Fruit fly (Drosophila melanogaster): ENCODE results near the gene CG31036.

CG31036 gene

DNA sequence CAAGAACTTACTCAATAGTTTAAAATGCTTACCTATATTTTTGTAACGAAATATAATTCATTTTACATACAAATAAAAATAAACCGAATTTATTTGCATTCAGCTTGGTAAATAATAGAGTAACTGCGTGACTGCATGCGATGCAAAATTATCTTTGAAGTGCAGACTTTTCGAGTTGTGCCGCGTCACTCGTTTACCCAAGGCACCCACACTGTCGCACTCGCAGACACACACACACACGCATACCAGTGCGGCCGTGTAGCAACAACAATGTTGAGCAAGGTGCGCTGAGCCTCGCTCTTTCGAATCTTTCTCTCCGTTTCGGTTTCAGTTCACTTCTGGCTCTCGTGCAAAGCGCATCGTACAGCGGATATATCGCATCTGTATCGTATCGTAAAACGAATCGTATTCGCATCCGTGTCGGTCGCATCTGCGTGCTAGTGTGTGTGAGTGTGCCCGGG lies 31.1 kb upstream of the CG31036 start, which contains the start of gene CG31038 (continued):
- TF ChIP-seq emc (GFP tag; optimal IDR thresholded peaks at IDR 0.05), result no peak
- no peak for TF ChIP-seq CG5953 (GFP tag; IDR thresholded peaks at IDR 0.05)
- no peak for TF ChIP-seq Atf-2 (GFP tag; optimal IDR thresholded peaks at IDR 0.05)
- no peak for TF ChIP-seq CG17802 (tag; optimal IDR thresholded peaks at IDR 0.05)
- TF ChIP-seq vnd (GFP tag; IDR thresholded peaks at IDR 0.05; ENCODE audit: partially characterized antibody), result no peak
- TF ChIP-seq CG10147 (GFP tag; optimal IDR thresholded peaks at IDR 0.05), result no peak
- TF ChIP-seq Optix (GFP tag; IDR thresholded peaks at IDR 0.05), result 0 out of 3 replicates have a peak, but pooled peaks have one; percentile 26
- TF ChIP-seq Sin3A (optimal IDR thresholded peaks at IDR 0.05), result no peak
- no peak for TF ChIP-seq Meics (GFP tag; optimal IDR thresholded peaks at IDR 0.05)
- TF ChIP-seq esg (GFP tag; conservative IDR thresholded peaks at IDR 0.05), result no peak
- TF ChIP-seq CG10267 (tag; optimal IDR thresholded peaks at IDR 0.05), result no peak
- no peak for TF ChIP-seq eve (GFP tag; optimal IDR thresholded peaks at IDR 0.05)
- no peak for TF ChIP-seq Ptx1 (GFP tag; IDR thresholded peaks at IDR 0.05)
- TF ChIP-seq da (GFP tag; optimal IDR thresholded peaks at IDR 0.05), result no peak
- no peak for TF ChIP-seq sim (GFP tag; IDR thresholded peaks at IDR 0.05)
- no peak for TF ChIP-seq sr (GFP tag; IDR thresholded peaks at IDR 0.05)
- TF ChIP-seq dmrt11E (tag; optimal IDR thresholded peaks at IDR 0.05), result no peak
- no peak for TF ChIP-seq lov (optimal IDR thresholded peaks at IDR 0.05)
- 0 out of 3 replicates have a peak, but pooled peaks have one; percentile 40 for TF ChIP-seq lov (GFP tag; IDR thresholded peaks at IDR 0.05)
- no peak for TF ChIP-seq YL-1 (GFP tag; optimal IDR thresholded peaks at IDR 0.05)
- no peak for TF ChIP-seq Lhr (GFP tag; optimal IDR thresholded peaks at IDR 0.05)
- no peak for TF ChIP-seq CG4707 (GFP tag; optimal IDR thresholded peaks at IDR 0.05)
- no peak for TF ChIP-seq pita (GFP tag; optimal IDR thresholded peaks at IDR 0.05)
- TF ChIP-seq CG17385 (GFP tag; optimal IDR thresholded peaks at IDR 0.05), result peak; percentile 14
- no peak for TF ChIP-seq hth (optimal IDR thresholded peaks at IDR 0.05)
- peak; percentile 26 for TF ChIP-seq chn (GFP tag; optimal IDR thresholded peaks at IDR 0.05)
- no peak for TF ChIP-seq ken (GFP tag; IDR thresholded peaks at IDR 0.05)
- peak; percentile 40; the same call in 1 of the 2 replicates for TF ChIP-seq NFAT (GFP tag; IDR thresholded peaks at IDR 0.05)
- no peak for TF ChIP-seq Atf6 (GFP tag; IDR thresholded peaks at IDR 0.05)
- TF ChIP-seq CG1832 (GFP tag; optimal IDR thresholded peaks at IDR 0.05), result no peak
- no peak for TF ChIP-seq Dad (GFP tag; optimal IDR thresholded peaks at IDR 0.05)
- TF ChIP-seq row (GFP tag; IDR thresholded peaks at IDR 0.05), result peak; percentile 41; the same call in 2 of the 3 replicates
- no peak for TF ChIP-seq Ssrp (tag; optimal IDR thresholded peaks at IDR 0.05)
- TF ChIP-seq CG18764 (GFP tag; optimal IDR thresholded peaks at IDR 0.05), result no peak
- no peak for TF ChIP-seq Dek (tag; optimal IDR thresholded peaks at IDR 0.05)
- TF ChIP-seq CG16813 (GFP tag; IDR thresholded peaks at IDR 0.05; ENCODE audit: partially characterized antibody), result peak; percentile 37; the same call in 1 of the 3 replicates
- peak; percentile 29; the same call in 1 of the 3 replicates for TF ChIP-seq otp (GFP tag; IDR thresholded peaks at IDR 0.05)
- TF ChIP-seq CG10543 (GFP tag; optimal IDR thresholded peaks at IDR 0.05), result peak; percentile 34
- no peak for TF ChIP-seq Lpt (GFP tag; optimal IDR thresholded peaks at IDR 0.05)
- TF ChIP-seq fd64A (GFP tag; optimal IDR thresholded peaks at IDR 0.05), result no peak
- no peak for TF ChIP-seq ato (GFP tag; IDR thresholded peaks at IDR 0.05; ENCODE audit: partially characterized antibody)
- peak; percentile 47 for TF ChIP-seq CG32767 (GFP tag; IDR thresholded peaks at IDR 0.05)
- TF ChIP-seq HLH54F (GFP tag; optimal IDR thresholded peaks at IDR 0.05), result no peak
- TF ChIP-seq fd102C (GFP tag; optimal IDR thresholded peaks at IDR 0.05), result no peak
- peak; percentile 57; the same call in 1 of the 2 replicates for TF ChIP-seq vvl (GFP tag; IDR thresholded peaks at IDR 0.05)
- no peak for TF ChIP-seq bcd (GFP tag; optimal IDR thresholded peaks at IDR 0.05)
- peak; percentile 8 for TF ChIP-seq pb (GFP tag; optimal IDR thresholded peaks at IDR 0.05)
- TF ChIP-seq odd (GFP tag; optimal IDR thresholded peaks at IDR 0.05), result no peak
- TF ChIP-seq Oli (tag; optimal IDR thresholded peaks at IDR 0.05), result no peak
- TF ChIP-seq CG3726 (GFP tag; IDR thresholded peaks at IDR 0.05), result no peak
- no peak for TF ChIP-seq CG12155 (GFP tag; optimal IDR thresholded peaks at IDR 0.05)
- TF ChIP-seq CG9727 (GFP tag; optimal IDR thresholded peaks at IDR 0.05), result peak; percentile 10
